Fruit fly (Drosophila melanogaster) whole organism, embryonic: ENCODE results near the gene Hel25E.

Source experiments
- CG11504 ChIP-seq: fragments of 200-800 bp; sonication (Bioruptor generic); optimal IDR thresholded peaks from 3 replicates; lab custom pipeline; 2019; ENCODE audit warnings: missing biosample characterization, mild to moderate bottlenecking, missing genetic modification characterization, moderate library complexity
- CG34422 ChIP-seq: fragments of 200-800 bp; sonication (Bioruptor generic); IDR thresholded peaks from 3 replicates; pipeline ENCODE4 v1.3.6; 2022; ENCODE audit warnings: missing biosample characterization, missing genetic modification characterization
- Dfd ChIP-seq, 2 experiments: fragments of >200 bp; optimal IDR thresholded peaks; 2 replicates each; lab custom pipeline; 2017; ENCODE audit warnings: missing biosample characterization in 2 of 2, missing genetic modification characterization in 2 of 2
- corto ChIP-seq: fragments of 200-800 bp; sonication (Bioruptor generic); optimal IDR thresholded peaks from 2 replicates; lab custom pipeline; 2016; ENCODE audit warnings: missing biosample characterization, mild to moderate bottlenecking, missing genetic modification characterization, moderate library complexity

DNA sequence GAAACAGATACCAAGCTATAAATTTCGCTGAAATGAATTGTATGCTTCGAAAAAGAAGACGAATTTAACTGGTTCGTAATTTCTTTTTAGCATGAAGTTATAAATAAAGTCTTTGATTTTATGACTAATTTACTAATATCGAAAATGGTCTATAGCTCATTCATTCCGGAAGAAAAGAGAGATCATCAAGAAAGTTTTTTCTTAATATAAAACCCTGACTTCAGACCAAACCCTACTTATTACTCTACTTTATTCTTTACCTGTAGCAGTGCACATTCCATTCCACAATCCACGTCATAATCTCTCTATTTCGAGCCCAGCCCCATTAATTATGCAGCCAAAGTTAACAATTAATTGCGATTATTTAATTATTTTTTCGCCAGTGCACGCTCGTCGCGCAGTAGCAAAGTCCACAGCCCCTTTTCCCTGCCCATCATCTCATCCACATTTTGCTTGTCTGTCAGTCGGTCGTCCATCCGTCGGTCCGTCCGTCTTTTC, 48.2 kb downstream of the Hel25E start:
- TF ChIP-seq corto (GFP tag; lab: Kevin White, UChicago) (no peak), CG11504 (tag; lab: Kevin White, UChicago) (no peak), CG34422 (GFP tag; lab: Robert Waterston, UW) (no peak), Dfd (GFP tag; optimal IDR thresholded peaks at IDR 0.05; lab: Kevin White, UChicago) (no peak)
